Worm (Caenorhabditis elegans): ENCODE measurements around the gene F02C12.2.
A peak's percentile ranks its signal among the peaks of the same experiment; 100 is the strongest.
"Not testable (repeated sequence)": the region's sequence is repeated elsewhere in the genome, so short reads cannot be mapped to it uniquely, and the experiment has no call there.

The F02C12.2 gene

ce11 chrX:13448665-13449099 lies 49.6 kb upstream of the F02C12.2 start (continued):
- TF ChIP-seq lin-38 (GFP tag; IDR thresholded peaks at IDR 0.05) (peak; percentile 76), nhr-77 (tag; optimal IDR thresholded peaks at IDR 0.05) (peak; percentile 58), php-3 (GFP tag; IDR thresholded peaks at IDR 0.05) (peak; percentile 71), pha-4 (GFP tag; IDR thresholded peaks at IDR 0.05) (peak; percentile 83; the same call in 1 of the 2 replicates), nhr-11 (tag; optimal IDR thresholded peaks at IDR 0.05) (peak; percentile 38), madf-9 (GFP tag; conservative IDR thresholded peaks at IDR 0.05) (peak; percentile 61), lin-13 (GFP tag; optimal IDR thresholded peaks at IDR 0.05) (peak; percentile 78), F37D6.2 (tag; optimal IDR thresholded peaks at IDR 0.05) (peak; percentile 34), dmd-8 (GFP tag; IDR thresholded peaks at IDR 0.05) (peak; percentile 90; the same call in 1 of the 2 replicates), rbr-2 (tag; optimal IDR thresholded peaks at IDR 0.05) (peak; percentile 79), dpl-1 (GFP tag; optimal IDR thresholded peaks at IDR 0.05) (peak; percentile 29), Y105C5A.15 (GFP tag; IDR thresholded peaks at IDR 0.05) (0 out of 2 replicates have a peak, but pooled peaks have one; percentile 71), Y48G9A.11 (GFP tag; IDR thresholded peaks at IDR 0.05) (peak; percentile 82; the same call in 1 of the 2 replicates), lir-3 (tag; optimal IDR thresholded peaks at IDR 0.05) (peak; percentile 78), dmd-9 (GFP tag; IDR thresholded peaks at IDR 0.05) (peak; percentile 70), lin-1 (GFP tag; IDR thresholded peaks at IDR 0.05) (peak; percentile 48; the same call in 1 of the 2 replicates), aha-1 (tag) (peak; percentile 75), nhr-111 (GFP tag; optimal IDR thresholded peaks at IDR 0.05) (peak; percentile 57), zip-11 (GFP tag; IDR thresholded peaks at IDR 0.05) (0 out of 2 replicates have a peak, but pooled peaks have one; percentile 38), nhr-41 (GFP tag; IDR thresholded peaks at IDR 0.05) (peak; percentile 74; the same call in 1 of the 2 replicates)
- TF ChIP-seq pha-4 (tag; optimal IDR thresholded peaks at IDR 0.05) = not testable (repeated sequence)

ce11 chrX:13446418-13446817 lies 47.3 kb upstream of the F02C12.2 start, which contains the start of gene set-8:
Gene set-8 (plus strand): TSS chrX:13446718.
- TF ChIP-seq egl-27 (tag; optimal IDR thresholded peaks at IDR 0.05) = no peak
- no peak for TF ChIP-seq mes-2 (tag; optimal IDR thresholded peaks at IDR 0.05; ENCODE audit: poor library complexity, severe bottlenecking)
- no peak for TF ChIP-seq jun-1 (tag; optimal IDR thresholded peaks at IDR 0.05)
- TF ChIP-seq nhr-11 (tag; optimal IDR thresholded peaks at IDR 0.05) = no peak
- no peak for TF ChIP-seq fos-1 (tag; optimal IDR thresholded peaks at IDR 0.05)
- TF ChIP-seq aha-1 (tag) = no peak
- no peak for TF ChIP-seq arid-1 (GFP tag; conservative IDR thresholded peaks at IDR 0.05)
- no peak for TF ChIP-seq set-16 (GFP tag; IDR thresholded peaks at IDR 0.05)

- TF ChIP-seq aha-1 (tag) (peak; percentile 94), T20F7.1 (GFP tag; optimal IDR thresholded peaks at IDR 0.05) (no peak), aly-2 (tag; optimal IDR thresholded peaks at IDR 0.05) (no peak), lin-38 (GFP tag; IDR thresholded peaks at IDR 0.05) (peak; percentile 41; the same call in 1 of the 2 replicates), madf-5 (GFP tag; IDR thresholded peaks at IDR 0.05) (0 out of 4 replicates have a peak, but pooled peaks of 1 of the 2 experiments have one; percentile 28), lim-7 (GFP tag; IDR thresholded peaks at IDR 0.05) (peak; percentile 65), egl-43 (GFP tag; IDR thresholded peaks at IDR 0.05) (0 out of 2 replicates have a peak, but pooled peaks have one; percentile 37), daf-16 (GFP tag; optimal IDR thresholded peaks at IDR 0.05) (no peak), daf-16 (tag; optimal IDR thresholded peaks at IDR 0.05) (peak; percentile 35), gei-8 (GFP tag; optimal IDR thresholded peaks at IDR 0.05) (no peak)
Observed at ce11 chrX:13444267-13444666, 45.1 kb upstream of the F02C12.2 start.

- no peak for TF ChIP-seq php-3 (GFP tag; IDR thresholded peaks at IDR 0.05)
- TF ChIP-seq vab-7 (GFP tag; IDR thresholded peaks at IDR 0.05) = peak; percentile 48; the same call in 1 of the 2 replicates
- TF ChIP-seq egl-43 (GFP tag; IDR thresholded peaks at IDR 0.05) = peak; percentile 72
- TF ChIP-seq D1046.2 (GFP tag; IDR thresholded peaks at IDR 0.05) = 0 out of 2 replicates have a peak, but pooled peaks have one; percentile 21
- TF ChIP-seq aha-1 (tag) = no peak
- TF ChIP-seq daf-16 (GFP tag; optimal IDR thresholded peaks at IDR 0.05) = peak in 1 of 2 experiments; percentile 18
- no peak for TF ChIP-seq daf-16 (tag; optimal IDR thresholded peaks at IDR 0.05)
- TF ChIP-seq lim-7 (GFP tag; IDR thresholded peaks at IDR 0.05) = 0 out of 2 replicates have a peak, but pooled peaks have one; percentile 46
- 0 out of 2 replicates have a peak, but pooled peaks have one; percentile 15 for TF ChIP-seq dmd-8 (GFP tag; IDR thresholded peaks at IDR 0.05)
- TF ChIP-seq snpc-1.2 (GFP tag; IDR thresholded peaks at IDR 0.05) = peak; percentile 80
- peak; percentile 35 for TF ChIP-seq lin-38 (GFP tag; IDR thresholded peaks at IDR 0.05)
Observed at ce11 chrX:13443283-13443682, 44.2 kb upstream of the F02C12.2 start.

All from whole organism, L4 larva.